Worm (Caenorhabditis elegans) whole organism, L2 larva: ENCODE measurements around the gene fut-5.

Source experiments
- nhr-11 ChIP-seq: fragments of 150-350 bp; optimal IDR thresholded peaks from 2 replicates; lab custom pipeline; 2014; ENCODE audit warnings: missing biosample characterization, missing genetic modification characterization
- skn-1 ChIP-seq: sonication (generic microtip); optimal IDR thresholded peaks from 2 replicates; lab custom pipeline; 2017; ENCODE audit warnings: missing biosample characterization, missing genetic modification characterization
- unc-62 ChIP-seq: fragments of 150-350 bp; optimal IDR thresholded peaks from 2 replicates; lab custom pipeline; 2014; ENCODE audit warnings: missing biosample characterization, missing genetic modification reagents, missing genetic modification characterization

DNA sequence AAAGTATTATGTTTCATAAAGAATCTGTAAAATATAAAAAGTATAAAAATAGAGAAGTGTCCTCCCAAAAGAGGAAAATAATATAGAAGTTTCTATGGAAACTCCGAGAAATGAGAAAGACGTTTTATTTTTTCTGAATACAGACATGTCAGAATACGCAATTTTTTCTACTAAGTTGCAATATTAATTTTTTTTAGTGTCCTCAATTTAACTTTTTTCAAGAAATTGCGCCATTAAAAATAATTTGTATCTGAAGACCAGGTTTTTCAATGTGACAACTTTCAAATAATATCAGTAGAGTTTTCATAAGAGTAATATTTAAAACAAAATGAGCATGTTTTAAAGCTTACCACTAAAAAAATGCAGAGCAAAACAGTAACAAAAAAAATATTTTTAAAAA lies at the start of gene fut-5:
- TF ChIP-seq skn-1 (tag; lab: Kevin White, UChicago), result no peak
- TF ChIP-seq unc-62 (GFP tag; lab: Kevin White, UChicago), result no peak
- TF ChIP-seq nhr-11 (tag; lab: Kevin White, UChicago), result no peak
